Fruit fly (Drosophila melanogaster) whole organism: Measurements from ENCODE around the gene Ccp84Aa.

ENCODE experiments used
- CG8478 ChIP-seq: fragments of >200 bp; optimal IDR thresholded peaks from 2 replicates; lab custom pipeline; 2018; ENCODE audit warnings: inconsistent platforms
- Dll ChIP-seq: fragments of >200 bp; optimal IDR thresholded peaks from 2 replicates; lab custom pipeline; 2017
- EcR ChIP-seq, 2 experiments: fragments of >200 bp; optimal IDR thresholded peaks; 2 replicates each; lab custom pipeline; 2017; ENCODE audit warnings: missing biosample characterization in 2 of 2, missing genetic modification characterization in 2 of 2, missing genetic modification reagents in 2 of 2
- pan ChIP-seq: fragments of >200 bp; optimal IDR thresholded peaks from 2 replicates; lab custom pipeline; 2017
- psq ChIP-seq: fragments of >200 bp; optimal IDR thresholded peaks from 2 replicates; lab custom pipeline; 2017
- usp ChIP-seq: fragments of >200 bp; optimal IDR thresholded peaks from 2 replicates; lab custom pipeline; 2017; ENCODE audit warnings: missing biosample characterization, missing genetic modification characterization, mixed read lengths

Ccp84Aa gene

DNA sequence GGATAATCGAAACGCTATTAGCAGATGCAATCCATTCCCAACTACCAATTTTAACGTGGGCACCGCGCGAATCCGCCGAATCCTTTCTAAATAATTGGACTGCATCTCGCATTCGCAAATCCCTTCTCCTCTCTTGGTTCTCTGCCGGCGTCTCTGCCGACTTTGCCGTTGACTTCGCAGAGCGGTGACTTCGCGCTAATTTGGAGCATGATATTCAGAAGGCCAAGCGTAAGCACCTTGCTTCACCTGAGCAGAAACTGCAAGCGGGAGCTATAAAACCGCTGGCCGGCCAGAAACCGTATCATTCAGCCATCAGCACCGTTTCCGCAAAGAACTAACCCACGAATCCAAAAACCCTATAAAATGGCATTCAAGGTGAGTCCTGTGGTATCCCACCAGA, at the start of gene Ccp84Aa:
Ccp84Aa (plus strand) TSS at position 301 of the 400 bp plus-strand sequence.
- TF ChIP-seq psq (lab: Kevin White, UChicago) = no peak
- no peak for TF ChIP-seq EcR (GFP tag; optimal IDR thresholded peaks at IDR 0.05; lab: Kevin White, UChicago)
- no peak for TF ChIP-seq Dll
- no peak for TF ChIP-seq usp
- TF ChIP-seq pan (lab: Kevin White, UChicago) = no peak
- TF ChIP-seq CG8478 = no peak

- TF ChIP-seq CG8478 (no peak), pan (lab: Kevin White, UChicago) (no peak), Dll (no peak), EcR (GFP tag; optimal IDR thresholded peaks at IDR 0.05; lab: Kevin White, UChicago) (no peak), psq (lab: Kevin White, UChicago) (no peak), usp (no peak)
Measured at dm6 chr3R:6657278-6658246, 46.3 kb upstream of the Ccp84Aa start, which contains the start of the genes CG1307 and twr. Gene CG1307 (minus strand): TSS chr3R:6657442. Gene twr (plus strand): TSS chr3R:6657882.

- TF ChIP-seq psq (lab: Kevin White, UChicago) (no peak), Dll (no peak), CG8478 (no peak), pan (lab: Kevin White, UChicago) (no peak), usp (no peak), EcR (GFP tag; optimal IDR thresholded peaks at IDR 0.05; lab: Kevin White, UChicago) (no peak)
Measured at dm6 chr3R:6659941-6660340, 43.9 kb upstream of the Ccp84Aa start, which contains the start of gene agt. Gene agt (minus strand): TSS chr3R:6660100.

DNA sequence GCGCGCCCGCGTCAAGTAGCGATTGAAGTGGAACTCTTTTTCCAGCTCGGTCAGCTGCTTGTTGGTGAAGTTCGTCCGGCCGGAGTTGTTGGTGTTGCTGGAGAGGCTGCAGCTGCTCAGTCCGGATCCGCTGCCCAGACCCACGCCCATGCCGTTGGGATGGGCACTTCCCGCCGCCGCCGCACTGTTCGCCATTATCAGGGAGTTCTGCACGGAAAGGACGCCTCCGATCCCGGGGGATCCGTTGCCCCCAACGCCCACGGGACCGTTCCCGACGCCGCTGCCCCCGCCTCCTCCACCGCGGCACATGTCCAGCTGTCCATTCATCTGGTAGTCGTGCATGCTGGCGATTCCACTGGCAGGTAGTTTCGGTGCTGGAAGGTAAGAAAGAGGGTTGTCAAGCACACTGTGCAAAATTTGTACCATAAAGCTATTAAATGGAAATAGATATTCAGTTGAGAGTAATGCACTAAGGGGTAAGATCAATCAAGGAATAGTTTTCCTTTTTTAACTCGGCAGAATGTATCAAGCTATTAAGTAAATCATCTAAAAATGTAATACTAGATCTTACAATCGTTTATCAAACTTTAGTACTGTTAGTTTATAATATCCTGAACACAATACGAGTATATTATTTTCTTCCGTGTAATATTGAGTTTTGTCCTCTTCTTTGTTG, 41.1 kb upstream of the Ccp84Aa start:
- TF ChIP-seq psq (lab: Kevin White, UChicago) = no peak
- no peak for TF ChIP-seq Dll
- no peak for TF ChIP-seq pan (lab: Kevin White, UChicago)
- no peak for TF ChIP-seq EcR (GFP tag; optimal IDR thresholded peaks at IDR 0.05; lab: Kevin White, UChicago)
- no peak for TF ChIP-seq CG8478
- no peak for TF ChIP-seq usp

DNA sequence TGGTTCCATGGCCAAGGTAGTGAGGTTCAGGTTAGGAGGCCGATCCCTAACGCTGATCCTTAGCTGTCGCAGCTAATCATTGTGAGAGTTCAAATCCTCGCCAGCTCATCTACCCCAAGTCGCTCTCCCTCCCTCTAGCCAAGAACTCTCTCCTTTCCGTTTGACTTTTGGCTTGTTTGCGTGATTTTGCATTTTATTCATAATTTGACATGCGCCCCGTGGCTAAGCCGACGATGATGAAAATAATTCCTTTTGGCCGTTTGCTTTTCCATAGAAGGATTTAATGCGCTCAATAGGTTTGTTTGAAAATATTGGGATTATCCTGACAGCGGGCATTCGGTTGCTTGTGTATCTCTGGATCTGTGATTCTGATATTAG, 40.6 kb upstream of the Ccp84Aa start:
- TF ChIP-seq Dll (no peak), usp (no peak), psq (lab: Kevin White, UChicago) (no peak), pan (lab: Kevin White, UChicago) (no peak), CG8478 (no peak), EcR (GFP tag; optimal IDR thresholded peaks at IDR 0.05; lab: Kevin White, UChicago) (no peak)

- TF ChIP-seq Dll (no peak), EcR (GFP tag; optimal IDR thresholded peaks at IDR 0.05; lab: Kevin White, UChicago) (no peak), CG8478 (no peak), pan (lab: Kevin White, UChicago) (no peak), psq (lab: Kevin White, UChicago) (no peak), usp (no peak)
Measured at dm6 chr3R:6664371-6665116, 39.3 kb upstream of the Ccp84Aa start.

- TF ChIP-seq CG8478 (no peak), psq (lab: Kevin White, UChicago) (no peak), EcR (GFP tag; optimal IDR thresholded peaks at IDR 0.05; lab: Kevin White, UChicago) (no peak), usp (no peak), Dll (no peak), pan (lab: Kevin White, UChicago) (no peak)
Measured at dm6 chr3R:6665117-6665654, 38.7 kb upstream of the Ccp84Aa start.

DNA sequence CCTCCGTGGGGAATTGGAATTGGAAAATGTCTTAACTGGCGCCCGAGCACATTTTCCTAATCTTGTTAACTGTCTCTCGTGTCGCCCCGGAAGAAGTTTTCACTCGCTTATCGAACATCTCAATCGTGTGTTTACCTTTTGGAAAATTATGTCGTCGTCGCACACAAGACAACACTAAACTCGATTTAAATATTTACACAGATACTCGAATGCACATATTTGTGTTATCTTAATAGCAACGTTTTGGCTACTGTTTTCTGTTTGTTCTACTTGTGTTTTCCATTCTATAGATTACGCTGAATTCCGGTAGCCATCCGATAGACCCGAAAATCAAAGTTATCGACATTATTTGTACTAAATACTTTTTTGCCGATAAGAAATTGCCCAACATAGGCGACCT, 36.6 kb upstream of the Ccp84Aa start:
- no peak for TF ChIP-seq psq (lab: Kevin White, UChicago)
- no peak for TF ChIP-seq EcR (GFP tag; optimal IDR thresholded peaks at IDR 0.05; lab: Kevin White, UChicago)
- TF ChIP-seq pan (lab: Kevin White, UChicago) = no peak
- no peak for TF ChIP-seq usp
- no peak for TF ChIP-seq CG8478
- TF ChIP-seq Dll = no peak

dm6 chr3R:6668234-6668633, 35.6 kb upstream of the Ccp84Aa start:
- TF ChIP-seq usp = no peak
- TF ChIP-seq psq (lab: Kevin White, UChicago) = no peak
- no peak for TF ChIP-seq EcR (GFP tag; optimal IDR thresholded peaks at IDR 0.05; lab: Kevin White, UChicago)
- TF ChIP-seq Dll = no peak
- no peak for TF ChIP-seq pan (lab: Kevin White, UChicago)
- no peak for TF ChIP-seq CG8478

- TF ChIP-seq usp (no peak), Dll (no peak), pan (lab: Kevin White, UChicago) (no peak), psq (lab: Kevin White, UChicago) (no peak), EcR (GFP tag; optimal IDR thresholded peaks at IDR 0.05; lab: Kevin White, UChicago) (no peak), CG8478 (no peak)
Measured at dm6 chr3R:6672303-6673007, 31.4 kb upstream of the Ccp84Aa start.

dm6 chr3R:6674548-6674947, 29.3 kb upstream of the Ccp84Aa start:
- TF ChIP-seq CG8478 (no peak), psq (lab: Kevin White, UChicago) (no peak), pan (lab: Kevin White, UChicago) (no peak), usp (no peak), EcR (GFP tag; optimal IDR thresholded peaks at IDR 0.05; lab: Kevin White, UChicago) (no peak), Dll (no peak)
